Worm (Caenorhabditis elegans): Measurements from ENCODE around the gene gcy-3.
A peak's percentile ranks its signal among the peaks of the same experiment; 100 is the strongest.

The gcy-3 gene

DNA sequence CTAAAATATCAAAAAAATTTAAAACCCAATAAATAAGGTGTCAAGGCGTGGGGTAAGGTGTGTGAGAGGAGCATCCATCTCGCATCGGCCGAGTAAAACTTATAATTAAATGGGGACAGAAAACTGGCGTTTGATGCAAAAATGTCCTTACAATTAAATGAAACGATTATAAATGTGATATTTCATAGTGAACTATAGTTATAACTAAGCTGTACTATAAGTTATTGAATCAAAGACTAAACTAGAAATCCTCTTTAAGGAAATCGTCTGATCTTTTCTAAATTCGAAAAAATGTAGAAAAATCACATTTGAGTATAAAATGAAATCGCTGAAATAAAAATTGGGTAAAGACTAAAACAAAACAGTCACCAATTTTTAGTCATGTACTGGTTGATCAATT is 43.6 kb upstream of the gcy-3 start, which contains the start of gene sra-6:
Gene sra-6, minus strand, starts transcription at position 101 of the 400 bp plus-strand sequence.
- TF ChIP-seq ceh-8 (GFP tag; optimal IDR thresholded peaks at IDR 0.05), result no peak
- TF ChIP-seq unc-30 (tag; optimal IDR thresholded peaks at IDR 0.05), result no peak
- TF ChIP-seq fkh-10 (GFP tag; optimal IDR thresholded peaks at IDR 0.05), result no peak
- no peak for TF ChIP-seq lir-3 (tag; optimal IDR thresholded peaks at IDR 0.05; ENCODE audit: poor library complexity)
- TF ChIP-seq elt-3 (tag; optimal IDR thresholded peaks at IDR 0.05), result no peak
- no peak for TF ChIP-seq swsn-7 (tag; optimal IDR thresholded peaks at IDR 0.05)
- TF ChIP-seq pqm-1 (tag; optimal IDR thresholded peaks at IDR 0.05), result no peak
- no peak for TF ChIP-seq nhr-90 (tag; optimal IDR thresholded peaks at IDR 0.05; ENCODE audit: poor library complexity)
- no peak for TF ChIP-seq mef-2 (tag; optimal IDR thresholded peaks at IDR 0.05)
- no peak for TF ChIP-seq C16A3.4 (tag; optimal IDR thresholded peaks at IDR 0.05)
- no peak for TF ChIP-seq fkh-8 (tag; optimal IDR thresholded peaks at IDR 0.05)
- no peak for TF ChIP-seq egl-13 (tag; optimal IDR thresholded peaks at IDR 0.05)
- TF ChIP-seq unc-62 (GFP tag; optimal IDR thresholded peaks at IDR 0.05), result no peak
- TF ChIP-seq irx-1 (tag; optimal IDR thresholded peaks at IDR 0.05), result no peak
- no peak for TF ChIP-seq lin-14 (GFP tag; optimal IDR thresholded peaks at IDR 0.05)
- no peak for TF ChIP-seq nhr-20 (tag; optimal IDR thresholded peaks at IDR 0.05)
- TF ChIP-seq ceh-88 (GFP tag; IDR thresholded peaks at IDR 0.05), result no peak
- no peak for TF ChIP-seq lin-35 (GFP tag; optimal IDR thresholded peaks at IDR 0.05)
- TF ChIP-seq blmp-1 (tag; optimal IDR thresholded peaks at IDR 0.05), result no peak

DNA sequence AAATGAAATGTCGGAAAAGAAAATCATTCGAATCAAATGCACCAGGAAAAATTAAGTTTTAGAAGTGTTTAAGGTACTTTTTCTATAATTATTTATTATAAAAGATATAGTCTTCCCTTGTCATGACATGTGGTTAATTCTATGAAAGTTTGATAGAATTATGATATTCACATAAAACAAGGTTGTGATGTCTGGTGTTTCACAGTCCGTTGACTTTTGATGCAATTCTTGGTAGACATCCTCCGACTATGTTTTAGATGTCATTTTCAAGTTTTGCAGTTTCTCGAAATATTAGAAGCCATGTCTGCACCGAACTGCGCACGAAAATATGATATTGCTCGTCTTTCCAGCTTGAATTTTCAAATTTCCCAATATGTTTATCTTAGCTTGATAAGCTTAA is 37.3 kb upstream of the gcy-3 start, which contains the start of gene sra-7:
Gene sra-7, plus strand, starts transcription at position 301 of the 400 bp plus-strand sequence.
- TF ChIP-seq lin-39 (tag; optimal IDR thresholded peaks at IDR 0.05), result no peak
- peak; percentile 10 for TF ChIP-seq fkh-8 (tag; optimal IDR thresholded peaks at IDR 0.05)

DNA sequence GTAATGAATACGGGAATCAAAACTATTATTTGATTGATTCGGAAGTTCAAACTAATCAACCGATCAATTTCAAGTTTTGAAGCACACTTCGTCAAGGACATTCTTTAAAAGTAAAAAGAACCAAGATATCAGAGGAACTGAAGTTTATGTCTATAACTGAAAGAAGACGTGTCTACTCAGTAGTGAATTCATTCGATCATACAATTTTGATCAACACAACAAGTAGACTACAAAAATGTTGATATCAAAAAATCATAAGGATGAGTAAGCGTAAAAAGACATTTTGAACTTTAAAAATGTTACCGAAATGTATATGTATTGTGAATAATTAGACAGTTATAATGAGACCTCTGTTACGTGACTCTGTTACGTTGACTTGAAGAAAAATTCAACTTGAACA is 35.7 kb upstream of the gcy-3 start, which contains the start of gene sra-4:
Gene sra-4, minus strand, starts transcription at position 101 of the 400 bp plus-strand sequence.
- TF ChIP-seq zag-1 (tag; optimal IDR thresholded peaks at IDR 0.05) (no peak), xbp-1 (tag; optimal IDR thresholded peaks at IDR 0.05) (no peak), tbx-2 (tag; optimal IDR thresholded peaks at IDR 0.05) (no peak), ets-5 (GFP tag; IDR thresholded peaks at IDR 0.05) (no peak), nhr-47 (tag; optimal IDR thresholded peaks at IDR 0.05) (no peak), elt-3 (tag; optimal IDR thresholded peaks at IDR 0.05) (no peak), unc-86 (tag; optimal IDR thresholded peaks at IDR 0.05) (no peak), hlh-4 (tag; optimal IDR thresholded peaks at IDR 0.05) (no peak), skn-1 (tag; optimal IDR thresholded peaks at IDR 0.05) (no peak), fkh-4 (tag; optimal IDR thresholded peaks at IDR 0.05; ENCODE audit: borderline replicate concordance) (no peak), pax-3 (tag; optimal IDR thresholded peaks at IDR 0.05) (no peak), Y116A8C.19 (tag; optimal IDR thresholded peaks at IDR 0.05; ENCODE audit: borderline replicate concordance) (no peak), lin-14 (GFP tag; optimal IDR thresholded peaks at IDR 0.05) (no peak), hpl-2 (GFP tag; optimal IDR thresholded peaks at IDR 0.05) (no peak), isw-1 (GFP tag; IDR thresholded peaks at IDR 0.05) (no peak)

DNA sequence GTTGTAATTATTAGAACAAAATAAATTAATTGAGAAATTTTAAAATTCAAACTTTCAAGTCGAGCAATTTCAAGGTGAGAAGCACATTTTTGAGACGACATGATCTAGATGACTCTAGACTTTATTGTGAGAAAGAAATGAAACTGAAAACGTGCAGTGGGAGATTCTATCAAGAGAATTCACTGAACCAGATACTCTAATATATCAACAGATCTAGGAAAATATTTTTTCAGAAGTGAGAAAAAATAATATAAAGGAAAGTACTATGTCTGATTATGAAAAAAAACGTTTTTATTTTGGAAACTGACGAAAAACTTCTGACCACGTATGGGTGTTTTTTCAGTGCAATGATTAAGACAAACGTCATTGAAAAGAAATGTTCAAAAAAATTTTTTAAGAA is 33.6 kb upstream of the gcy-3 start, which contains the start of gene sra-3:
Gene sra-3, minus strand, starts transcription at position 101 of the 400 bp plus-strand sequence.
- TF ChIP-seq snu-23 (GFP tag; optimal IDR thresholded peaks at IDR 0.05) (no peak), grh-1 (GFP tag; IDR thresholded peaks at IDR 0.05) (no peak), F16B12.6 (tag; optimal IDR thresholded peaks at IDR 0.05) (no peak), rnt-1 (tag; optimal IDR thresholded peaks at IDR 0.05) (no peak), efl-1 (optimal IDR thresholded peaks at IDR 0.05) (no peak), efl-1 (GFP tag; optimal IDR thresholded peaks at IDR 0.05 in 1 of 2) (no peak), nhr-76 (tag; optimal IDR thresholded peaks at IDR 0.05) (no peak), ceh-82 (tag; optimal IDR thresholded peaks at IDR 0.05) (no peak), dsc-1 (tag; optimal IDR thresholded peaks at IDR 0.05) (no peak), fkh-10 (GFP tag; optimal IDR thresholded peaks at IDR 0.05) (no peak), unc-86 (tag; optimal IDR thresholded peaks at IDR 0.05) (no peak), nhr-85 (tag) (no peak), aha-1 (tag; optimal IDR thresholded peaks at IDR 0.05) (no peak), zag-1 (tag; optimal IDR thresholded peaks at IDR 0.05) (no peak), fos-1 (tag; optimal IDR thresholded peaks at IDR 0.05) (no peak), pqm-1 (tag; optimal IDR thresholded peaks at IDR 0.05) (no peak), nhr-71 (tag; optimal IDR thresholded peaks at IDR 0.05) (no peak), tlp-1 (tag; optimal IDR thresholded peaks at IDR 0.05) (no peak), nhr-12 (tag; optimal IDR thresholded peaks at IDR 0.05) (no peak)
